Worm (Caenorhabditis elegans) whole organism, mixed stage, embryonic: ENCODE data around the gene daf-4.

Source experiments
- ceh-83 ChIP-seq: fragments of 200-800 bp; sonication (Bioruptor generic); optimal IDR thresholded peaks from 2 replicates; lab custom pipeline; 2018; ENCODE audit warnings: mild to moderate bottlenecking, missing genetic modification characterization, missing compliant biosample characterization
- elt-3 ChIP-seq: fragments of 150-350 bp; optimal IDR thresholded peaks from 2 replicates; lab custom pipeline; 2014; ENCODE audit warnings: missing biosample characterization, missing genetic modification characterization
- ham-2 ChIP-seq: fragments of 200-800 bp; sonication (Bioruptor generic); optimal IDR thresholded peaks from 2 replicates; lab custom pipeline; 2018; ENCODE audit warnings: mild to moderate bottlenecking, missing genetic modification characterization, missing compliant biosample characterization
- nhr-12 ChIP-seq: fragments of 150-350 bp; optimal IDR thresholded peaks from 2 replicates; lab custom pipeline; 2014; ENCODE audit warnings: missing biosample characterization, missing genetic modification characterization
- nhr-237 ChIP-seq: fragments of 150-350 bp; optimal IDR thresholded peaks from 2 replicates; lab custom pipeline; 2014; ENCODE audit warnings: missing biosample characterization, missing genetic modification characterization
- nhr-76 ChIP-seq: sonication (generic microtip); optimal IDR thresholded peaks from 2 replicates; lab custom pipeline; 2017; ENCODE audit warnings: missing biosample characterization, missing genetic modification characterization
- unc-39 ChIP-seq: fragments of 150-350 bp; optimal IDR thresholded peaks from 2 replicates; lab custom pipeline; 2014; ENCODE audit warnings: missing biosample characterization, missing genetic modification characterization

ce11 chrIII:5634509-5634908 is 9.6 kb downstream of the daf-4 start:
- TF ChIP-seq unc-39 (tag; lab: Kevin White, UChicago) (no peak), nhr-237 (tag; lab: Kevin White, UChicago) (no peak), elt-3 (no peak), ceh-83 (GFP tag; lab: Kevin White, UChicago) (no peak), ham-2 (GFP tag; lab: Kevin White, UChicago) (no peak), nhr-12 (tag; lab: Kevin White, UChicago) (no peak), nhr-76 (tag; lab: Kevin White, UChicago) (no peak)
